Worm (Caenorhabditis elegans) whole organism, young adult: ENCODE measurements around the gene str-93.

Experiments
- F55B11.4 ChIP-seq: sonication (generic microtip); optimal IDR thresholded peaks from 2 replicates; lab custom pipeline; 2016; ENCODE audit warnings: missing compliant biosample characterization, missing genetic modification characterization, borderline replicate concordance; ENCODE audit not compliant: insufficient read depth
- F57A8.1 ChIP-seq: fragments of 200-800 bp; sonication (Bioruptor generic); optimal IDR thresholded peaks from 2 replicates; lab custom pipeline; 2018; ENCODE audit warnings: mild to moderate bottlenecking, missing genetic modification characterization, moderate library complexity, missing compliant biosample characterization
- Y79H2A.3 ChIP-seq: fragments of 200-800 bp; sonication (Bioruptor generic); conservative IDR thresholded peaks from 2 replicates; pipeline ENCODE4 v1.3.6; 2022; ENCODE audit warnings: missing genetic modification reagents, missing genetic modification characterization, missing compliant biosample characterization
- ZK185.1 ChIP-seq: sonication (generic microtip); optimal IDR thresholded peaks from 2 replicates; lab custom pipeline; 2016; ENCODE audit warnings: mild to moderate bottlenecking, missing genetic modification characterization, missing compliant biosample characterization; ENCODE audit not compliant: poor library complexity, severe bottlenecking
- ama-1 ChIP-seq, 3 experiments: fragments of 150-350 bp in 1 of 3; sonication (generic microtip) in 2 of 3; optimal IDR thresholded peaks; 2 replicates each; lab custom pipeline; 2014 to 2018; ENCODE audit warnings: missing biosample characterization in 2 of 3, missing genetic modification characterization in 2 of 3, missing genetic modification reagents in 2 of 3
- atf-7 ChIP-seq: sonication (generic microtip); optimal IDR thresholded peaks from 2 replicates; lab custom pipeline; 2017; ENCODE audit warnings: mild to moderate bottlenecking, missing genetic modification characterization, missing compliant biosample characterization
- attf-6 ChIP-seq: fragments of 200-800 bp; sonication (Bioruptor generic); IDR thresholded peaks from 2 replicates; pipeline ENCODE4 v1.3.6; 2022; ENCODE audit warnings: missing genetic modification reagents, missing genetic modification characterization, missing compliant biosample characterization
- bed-2 ChIP-seq: fragments of 200-800 bp; sonication (Bioruptor generic); IDR thresholded peaks from 2 replicates; pipeline ENCODE4 v1.3.6; 2022; ENCODE audit warnings: missing genetic modification reagents, missing genetic modification characterization, missing compliant biosample characterization
- cebp-2 ChIP-seq: fragments of 200-800 bp; sonication (Bioruptor generic); IDR thresholded peaks from 2 replicates; pipeline ENCODE4 v1.3.6; 2022; ENCODE audit warnings: missing genetic modification characterization, missing compliant biosample characterization
- ceh-58 ChIP-seq: fragments of 200-800 bp; sonication (Bioruptor generic); IDR thresholded peaks from 2 replicates; pipeline ENCODE4 v1.3.6; 2022; ENCODE audit warnings: missing genetic modification characterization, missing compliant biosample characterization
- ceh-79 ChIP-seq: sonication (generic microtip); optimal IDR thresholded peaks from 2 replicates; lab custom pipeline; 2017; ENCODE audit warnings: mild to moderate bottlenecking, missing genetic modification characterization, missing compliant biosample characterization
- chd-7 ChIP-seq: sonication (generic microtip); optimal IDR thresholded peaks from 2 replicates; lab custom pipeline; 2016; ENCODE audit warnings: mild to moderate bottlenecking, missing genetic modification characterization, moderate library complexity, missing compliant biosample characterization
- die-1 ChIP-seq: sonication (generic microtip); optimal IDR thresholded peaks from 2 replicates; lab custom pipeline; 2016; ENCODE audit warnings: missing genotype, mild to moderate bottlenecking, missing genetic modification characterization, missing compliant biosample characterization
- dox-1 ChIP-seq: fragments of 200-800 bp; sonication (Bioruptor generic); IDR thresholded peaks from 2 replicates; pipeline ENCODE4 v1.3.6; 2022; ENCODE audit warnings: missing genetic modification reagents, missing genetic modification characterization, missing compliant biosample characterization
- ets-4 ChIP-seq: fragments of 200-800 bp; sonication (Bioruptor generic); optimal IDR thresholded peaks from 2 replicates; lab custom pipeline; 2018; ENCODE audit warnings: mild to moderate bottlenecking, missing genetic modification characterization, missing compliant biosample characterization
- gei-17 ChIP-seq: fragments of 200-800 bp; sonication (Bioruptor generic); optimal IDR thresholded peaks from 2 replicates; lab custom pipeline; 2018; ENCODE audit warnings: mild to moderate bottlenecking, missing genetic modification characterization, missing compliant biosample characterization
- hlh-12 ChIP-seq: sonication (generic microtip); optimal IDR thresholded peaks from 2 replicates; lab custom pipeline; 2016; ENCODE audit warnings: missing genetic modification characterization, missing compliant biosample characterization
- hmg-20 ChIP-seq: fragments of 200-800 bp; sonication (Bioruptor generic); IDR thresholded peaks from 2 replicates; pipeline ENCODE4 v1.3.6; 2022; ENCODE audit warnings: missing genetic modification reagents, missing genetic modification characterization, missing compliant biosample characterization
- let-526 ChIP-seq: fragments of 200-800 bp; sonication (Bioruptor generic); IDR thresholded peaks from 2 replicates; pipeline ENCODE4 v1.3.6; 2022; ENCODE audit warnings: missing genetic modification reagents, missing genetic modification characterization, missing compliant biosample characterization
- madf-10 ChIP-seq: sonication (generic microtip); optimal IDR thresholded peaks from 2 replicates; lab custom pipeline; 2016; ENCODE audit warnings: mild to moderate bottlenecking, missing genetic modification characterization, missing compliant biosample characterization
- madf-3 ChIP-seq: fragments of 200-800 bp; sonication (Bioruptor generic); IDR thresholded peaks from 2 replicates; pipeline ENCODE4 v1.3.6; 2022; ENCODE audit warnings: missing genetic modification reagents, missing genetic modification characterization, missing compliant biosample characterization
- madf-6 ChIP-seq: fragments of 200-800 bp; sonication (Bioruptor generic); IDR thresholded peaks from 2 replicates; pipeline ENCODE4 v1.3.6; 2022; ENCODE audit warnings: missing genetic modification reagents, missing genetic modification characterization, missing compliant biosample characterization
- nhr-120 ChIP-seq: fragments of 200-800 bp; sonication (Bioruptor generic); IDR thresholded peaks from 2 replicates; pipeline ENCODE4 v1.3.6; 2022; ENCODE audit warnings: missing genetic modification characterization, missing compliant biosample characterization
- nhr-27 ChIP-seq: fragments of 200-800 bp; sonication (Bioruptor generic); optimal IDR thresholded peaks from 2 replicates; lab custom pipeline; 2018; ENCODE audit warnings: mild to moderate bottlenecking, missing genetic modification characterization, moderate library complexity, missing compliant biosample characterization
- nhr-80 ChIP-seq: sonication (generic microtip); optimal IDR thresholded peaks from 2 replicates; lab custom pipeline; 2016; ENCODE audit warnings: missing genetic modification characterization, missing compliant biosample characterization
- nhr-90 ChIP-seq: sonication (generic microtip); optimal IDR thresholded peaks from 2 replicates; lab custom pipeline; 2016; ENCODE audit warnings: missing genotype, mild to moderate bottlenecking, missing genetic modification characterization, missing compliant biosample characterization
- pbrm-1 ChIP-seq: fragments of 200-800 bp; sonication (Bioruptor generic); IDR thresholded peaks from 2 replicates; pipeline ENCODE4 v1.3.6; 2022; ENCODE audit warnings: missing genetic modification reagents, missing genetic modification characterization, missing compliant biosample characterization
- pha-4 ChIP-seq: fragments of 150-350 bp; sonication (generic microtip); optimal IDR thresholded peaks from 2 replicates; lab custom pipeline; 2014; ENCODE audit warnings: missing biosample characterization, missing genetic modification reagents, missing genetic modification characterization
- rec-8 ChIP-seq, 2 experiments: sonication (generic microtip); optimal IDR thresholded peaks; 2 replicates each; lab custom pipeline; 2016; ENCODE audit warnings: mild to moderate bottlenecking in 2 of 2, missing genetic modification characterization in 2 of 2, missing genetic modification reagents in 2 of 2, missing genotype in 2 of 2, missing biosample characterization in 1 of 2, missing compliant biosample characterization in 1 of 2, moderate library complexity in 1 of 2
- snpc-1.1 ChIP-seq: sonication (generic microtip); optimal IDR thresholded peaks from 2 replicates; lab custom pipeline; 2017; ENCODE audit warnings: missing genetic modification characterization, mild to moderate bottlenecking, missing compliant biosample characterization, antibody characterized with exemption, moderate library complexity, missing genotype, missing genetic modification reagents; ENCODE audit not compliant: insufficient read depth
- snpc-1.3 ChIP-seq: sonication (generic microtip); optimal IDR thresholded peaks from 2 replicates; lab custom pipeline; 2017; ENCODE audit warnings: missing genetic modification characterization, mild to moderate bottlenecking, missing compliant biosample characterization, antibody characterized with exemption, moderate library complexity, missing genotype, missing genetic modification reagents; ENCODE audit not compliant: insufficient read depth
- snpc-3.4 ChIP-seq: sonication (generic microtip); optimal IDR thresholded peaks from 2 replicates; lab custom pipeline; 2017; ENCODE audit warnings: missing genetic modification characterization, mild to moderate bottlenecking, missing compliant biosample characterization, antibody characterized with exemption, moderate library complexity, missing genotype, missing genetic modification reagents
- xnd-1 ChIP-seq: sonication (generic microtip); optimal IDR thresholded peaks from 2 replicates; lab custom pipeline; 2016; ENCODE audit warnings: missing genotype, missing genetic modification reagents, missing genetic modification characterization, missing compliant biosample characterization
- zfh-2 ChIP-seq: fragments of 200-800 bp; sonication (Bioruptor generic); conservative IDR thresholded peaks from 2 replicates; pipeline ENCODE4 v1.3.6; 2022; ENCODE audit warnings: missing genetic modification reagents, missing genetic modification characterization, missing compliant biosample characterization
- zim-3 ChIP-seq: sonication (generic microtip); optimal IDR thresholded peaks from 2 replicates; lab custom pipeline; 2017; ENCODE audit warnings: mild to moderate bottlenecking, missing genetic modification characterization, moderate library complexity, missing compliant biosample characterization
- ztf-18 ChIP-seq: sonication (generic microtip); optimal IDR thresholded peaks from 2 replicates; lab custom pipeline; 2016; ENCODE audit warnings: missing genotype, mild to moderate bottlenecking, missing genetic modification characterization, missing compliant biosample characterization
- ztf-25 ChIP-seq: fragments of 200-800 bp; sonication (Bioruptor generic); IDR thresholded peaks from 2 replicates; pipeline ENCODE4 v1.3.6; 2022; ENCODE audit warnings: missing genetic modification reagents, missing genetic modification characterization, missing compliant biosample characterization

The str-93 gene

ce11 chrV:17718647-17719046 lies 45.4 kb upstream of the str-93 start, which contains the start of gene str-77:
str-77 (plus strand) TSS chrV:17718947.
- no peak for TF ChIP-seq gei-17 (GFP tag; lab: Kevin White, UChicago)
- no peak for TF ChIP-seq ztf-18 (tag; lab: Kevin White, UChicago)
- no peak for TF ChIP-seq hmg-20 (GFP tag; lab: Robert Waterston, UW)
- TF ChIP-seq F55B11.4, result no peak
- TF ChIP-seq nhr-90 (tag; lab: Kevin White, UChicago), result no peak

ce11 chrV:17714330-17714729 lies 41.1 kb upstream of the str-93 start, which contains the start of gene twk-33:
twk-33 (minus strand) TSS chrV:17714377.
- TF ChIP-seq nhr-80 (peak; percentile 76), attf-6 (GFP tag; lab: Robert Waterston, UW) (no peak), madf-3 (GFP tag; lab: Robert Waterston, UW) (no peak), die-1 (tag; lab: Kevin White, UChicago) (no peak), snpc-1.1 (no peak), ets-4 (GFP tag; lab: Kevin White, UChicago) (no peak), F57A8.1 (GFP tag; lab: Kevin White, UChicago) (no peak)

ce11 chrV:17712349-17712748 lies 39.1 kb upstream of the str-93 start:
- TF ChIP-seq bed-2 (GFP tag; lab: Robert Waterston, UW) (no peak), pha-4 (no peak), nhr-90 (tag; lab: Kevin White, UChicago) (no peak), ceh-79 (tag; lab: Kevin White, UChicago) (no peak), chd-7 (tag; lab: Kevin White, UChicago) (no peak), madf-10 (no peak), ztf-25 (no peak), snpc-3.4 (no peak), zfh-2 (GFP tag; lab: Robert Waterston, UW) (peak; percentile 68), pbrm-1 (GFP tag; lab: Robert Waterston, UW) (no peak), nhr-27 (no peak), Y79H2A.3 (GFP tag; lab: Robert Waterston, UW) (no peak), nhr-120 (GFP tag; lab: Robert Waterston, UW) (0 out of 2 replicates have a peak, but pooled peaks have one; percentile 44)

DNA sequence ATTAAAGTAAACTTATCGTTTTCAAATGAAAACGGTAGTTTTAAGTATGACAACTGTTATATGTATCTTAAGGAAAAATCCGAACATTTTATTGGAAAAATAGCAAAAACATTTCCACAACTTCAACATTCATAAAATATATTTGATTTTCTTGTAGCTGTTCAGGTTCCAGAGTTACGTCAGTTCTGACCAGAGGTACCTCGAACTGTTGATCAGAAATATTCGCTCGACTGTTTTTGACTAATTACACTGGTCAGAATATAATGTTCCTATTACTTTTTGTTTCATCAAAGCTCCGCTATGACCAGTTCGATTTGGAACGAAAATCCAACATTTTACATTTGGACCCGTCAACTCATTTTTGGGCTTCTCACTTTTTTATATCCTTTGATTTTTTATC lies 33.8 kb upstream of the str-93 start, which contains the start of gene srh-31:
srh-31 (plus strand) TSS at position 301 of the 400 bp plus-strand sequence.
- TF ChIP-seq dox-1 (GFP tag; lab: Robert Waterston, UW) (no peak), ama-1 (optimal IDR thresholded peaks at IDR 0.05; lab: Kevin White, UChicago) (no peak), ama-1 (GFP tag; optimal IDR thresholded peaks at IDR 0.05; lab: Kevin White, UChicago) (no peak), xnd-1 (no peak), atf-7 (tag; lab: Kevin White, UChicago) (no peak), hlh-12 (tag; lab: Kevin White, UChicago) (no peak), let-526 (GFP tag; lab: Robert Waterston, UW) (no peak), rec-8 (tag; optimal IDR thresholded peaks at IDR 0.05; lab: Kevin White, UChicago) (no peak), ceh-58 (GFP tag; lab: Robert Waterston, UW) (no peak), zim-3 (tag; lab: Kevin White, UChicago) (no peak), cebp-2 (GFP tag; lab: Robert Waterston, UW) (no peak), snpc-1.3 (tag; lab: Kevin White, UChicago) (no peak), ZK185.1 (tag; lab: Kevin White, UChicago) (no peak), madf-6 (no peak)
